Worm (Caenorhabditis elegans) whole organism, L2 larva: ENCODE results near the gene arrd-15.

Experiments
- C34F6.9 ChIP-seq: fragments of 150-350 bp; optimal IDR thresholded peaks from 2 replicates; lab custom pipeline; 2014; ENCODE audit warnings: missing biosample characterization, missing genetic modification characterization
- F13H6.1 ChIP-seq: sonication (generic microtip); optimal IDR thresholded peaks from 2 replicates; lab custom pipeline; 2016; ENCODE audit warnings: missing genetic modification characterization, missing compliant biosample characterization
- R02D3.7 ChIP-seq: fragments of 150-350 bp; optimal IDR thresholded peaks from 2 replicates; lab custom pipeline; 2014; ENCODE audit warnings: missing biosample characterization, missing genetic modification characterization
- Y55F3AM.14 ChIP-seq: fragments of 200-800 bp; sonication (Bioruptor generic); optimal IDR thresholded peaks from 2 replicates; lab custom pipeline; 2018; ENCODE audit warnings: mild to moderate bottlenecking, missing genetic modification characterization, missing compliant biosample characterization
- ZK546.5 ChIP-seq: sonication (generic microtip); optimal IDR thresholded peaks from 2 replicates; lab custom pipeline; 2017; ENCODE audit warnings: missing biosample characterization, missing genetic modification characterization
- alr-1 ChIP-seq: fragments of 150-350 bp; optimal IDR thresholded peaks from 2 replicates; lab custom pipeline; 2014; ENCODE audit warnings: missing biosample characterization, missing genetic modification characterization
- aly-2 ChIP-seq: fragments of 150-350 bp; optimal IDR thresholded peaks from 2 replicates; lab custom pipeline; 2014; ENCODE audit warnings: missing biosample characterization, missing genetic modification characterization
- ama-1 ChIP-seq: fragments of 150-350 bp; optimal IDR thresholded peaks from 2 replicates; lab custom pipeline; 2018; ENCODE audit warnings: inconsistent platforms
- blmp-1 ChIP-seq: sonication (generic microtip); optimal IDR thresholded peaks from 2 replicates; lab custom pipeline; 2017; ENCODE audit warnings: missing genetic modification characterization, mild to moderate bottlenecking, missing compliant biosample characterization, antibody characterized with exemption, moderate library complexity; ENCODE audit not compliant: insufficient read depth
- ceh-16 ChIP-seq: fragments of 150-350 bp; optimal IDR thresholded peaks from 2 replicates; lab custom pipeline; 2014; ENCODE audit warnings: missing biosample characterization, missing genetic modification characterization
- ceh-82 ChIP-seq: fragments of 150-350 bp; optimal IDR thresholded peaks from 2 replicates; lab custom pipeline; 2014; ENCODE audit warnings: missing biosample characterization, missing genetic modification characterization
- crh-2 ChIP-seq: sonication (generic microtip); optimal IDR thresholded peaks from 2 replicates; lab custom pipeline; 2017; ENCODE audit warnings: missing biosample characterization, missing genetic modification characterization
- dmd-4 ChIP-seq: sonication (generic microtip); optimal IDR thresholded peaks from 2 replicates; lab custom pipeline; 2017; ENCODE audit warnings: missing biosample characterization, missing genetic modification characterization
- egl-27 ChIP-seq: sonication (generic microtip); optimal IDR thresholded peaks from 3 replicates; lab custom pipeline; 2017; ENCODE audit warnings: missing biosample characterization, missing genetic modification reagents, missing genetic modification characterization
- elt-1 ChIP-seq: fragments of 150-350 bp; optimal IDR thresholded peaks from 2 replicates; lab custom pipeline; 2014; ENCODE audit warnings: missing biosample characterization, missing genetic modification characterization
- fos-1 ChIP-seq: fragments of 150-350 bp; optimal IDR thresholded peaks from 2 replicates; lab custom pipeline; 2014; ENCODE audit warnings: missing biosample characterization, missing genetic modification characterization
- gmeb-1 ChIP-seq: fragments of 150-350 bp; optimal IDR thresholded peaks from 2 replicates; lab custom pipeline; 2014; ENCODE audit warnings: missing biosample characterization, missing genetic modification characterization
- lin-11 ChIP-seq: fragments of 150-350 bp; sonication (generic microtip); optimal IDR thresholded peaks from 2 replicates; lab custom pipeline; 2014; ENCODE audit warnings: missing biosample characterization, missing genetic modification characterization, inconsistent platforms, mixed read lengths
- lin-13 ChIP-seq: fragments of 150-350 bp; optimal IDR thresholded peaks from 2 replicates; lab custom pipeline; 2014; ENCODE audit warnings: missing biosample characterization, missing genetic modification reagents, missing genetic modification characterization
- lsy-2 ChIP-seq, 2 experiments: fragments of 150-350 bp in 1 of 2; sonication (generic microtip) in 1 of 2; optimal IDR thresholded peaks; 2 replicates each; lab custom pipeline; 2014 to 2017; ENCODE audit warnings: missing biosample characterization in 2 of 2, missing genetic modification characterization in 2 of 2
- mab-5 ChIP-seq: fragments of 150-350 bp; optimal IDR thresholded peaks from 2 replicates; lab custom pipeline; 2014; ENCODE audit warnings: missing biosample characterization, missing genetic modification characterization
- mbf-1 ChIP-seq: sonication (generic microtip); optimal IDR thresholded peaks from 2 replicates; lab custom pipeline; 2017; ENCODE audit warnings: missing biosample characterization, missing genetic modification characterization
- mdl-1 ChIP-seq, 2 experiments: fragments of 150-350 bp in 1 of 2; sonication (generic microtip) in 1 of 2; optimal IDR thresholded peaks; 2 replicates each; lab custom pipeline; 2017; ENCODE audit warnings: missing biosample characterization in 2 of 2, missing genetic modification characterization in 2 of 2
- nhr-10 ChIP-seq: sonication (generic microtip); optimal IDR thresholded peaks from 2 replicates; lab custom pipeline; 2017; ENCODE audit warnings: missing biosample characterization, missing genetic modification characterization
- nhr-11 ChIP-seq: fragments of 150-350 bp; optimal IDR thresholded peaks from 2 replicates; lab custom pipeline; 2014; ENCODE audit warnings: missing biosample characterization, missing genetic modification characterization
- nhr-12 ChIP-seq: fragments of 150-350 bp; optimal IDR thresholded peaks from 2 replicates; lab custom pipeline; 2014; ENCODE audit warnings: missing biosample characterization, missing genetic modification characterization
- nhr-129 ChIP-seq: fragments of 150-350 bp; optimal IDR thresholded peaks from 2 replicates; lab custom pipeline; 2014; ENCODE audit warnings: missing biosample characterization, missing genetic modification characterization
- nhr-21 ChIP-seq: fragments of 150-350 bp; optimal IDR thresholded peaks from 2 replicates; lab custom pipeline; 2014; ENCODE audit warnings: missing biosample characterization, missing genetic modification characterization
- nhr-23 ChIP-seq: fragments of 150-350 bp; optimal IDR thresholded peaks from 2 replicates; lab custom pipeline; 2014; ENCODE audit warnings: missing biosample characterization, missing genetic modification reagents, missing genetic modification characterization
- nhr-25 ChIP-seq: fragments of 150-350 bp; sonication (generic microtip); optimal IDR thresholded peaks from 3 replicates; lab custom pipeline; 2014; ENCODE audit warnings: missing biosample characterization, missing genetic modification characterization
- nhr-77 ChIP-seq: fragments of 150-350 bp; optimal IDR thresholded peaks from 2 replicates; lab custom pipeline; 2014; ENCODE audit warnings: missing biosample characterization, missing genetic modification characterization
- sem-4 ChIP-seq: fragments of 150-350 bp; optimal IDR thresholded peaks from 2 replicates; lab custom pipeline; 2014; ENCODE audit warnings: missing biosample characterization, missing genetic modification reagents, missing genetic modification characterization
- skn-1 ChIP-seq: sonication (generic microtip); optimal IDR thresholded peaks from 2 replicates; lab custom pipeline; 2017; ENCODE audit warnings: missing biosample characterization, missing genetic modification characterization
- sma-3 ChIP-seq: sonication (generic microtip); optimal IDR thresholded peaks from 2 replicates; lab custom pipeline; 2016; ENCODE audit warnings: missing genetic modification reagents, missing genetic modification characterization, missing compliant biosample characterization
- sma-9 ChIP-seq, 2 experiments: fragments of 150-350 bp in 1 of 2; sonication (generic microtip) in 1 of 2; optimal IDR thresholded peaks; 2 replicates each; lab custom pipeline; 2014 to 2016; ENCODE audit warnings: missing genetic modification characterization in 2 of 2, mild to moderate bottlenecking in 1 of 2, missing biosample characterization in 1 of 2, missing compliant biosample characterization in 1 of 2, missing genetic modification reagents in 1 of 2, moderate library complexity in 1 of 2
- snpc-4 ChIP-seq: fragments of 150-350 bp; optimal IDR thresholded peaks from 2 replicates; lab custom pipeline; 2014; ENCODE audit warnings: missing biosample characterization, missing genetic modification characterization
- unc-39 ChIP-seq: fragments of 150-350 bp; optimal IDR thresholded peaks from 2 replicates; lab custom pipeline; 2014; ENCODE audit warnings: missing biosample characterization, missing genetic modification characterization
- unc-55 ChIP-seq: fragments of 150-350 bp; sonication (generic microtip); optimal IDR thresholded peaks from 3 replicates; lab custom pipeline; 2014; ENCODE audit warnings: missing biosample characterization, missing genetic modification reagents, missing genetic modification characterization
- unc-62 ChIP-seq: fragments of 150-350 bp; optimal IDR thresholded peaks from 2 replicates; lab custom pipeline; 2014; ENCODE audit warnings: missing biosample characterization, missing genetic modification reagents, missing genetic modification characterization
- zag-1 ChIP-seq: fragments of 150-350 bp; optimal IDR thresholded peaks from 2 replicates; lab custom pipeline; 2014; ENCODE audit warnings: missing biosample characterization, missing genetic modification characterization
- ztf-1 ChIP-seq: fragments of 200-800 bp; sonication (Bioruptor generic); conservative IDR thresholded peaks from 2 replicates; pipeline ENCODE4 v1.3.6; 2022; ENCODE audit warnings: missing genetic modification characterization, missing compliant biosample characterization
- ztf-4 ChIP-seq: fragments of 150-350 bp; optimal IDR thresholded peaks from 2 replicates; lab custom pipeline; 2014; ENCODE audit warnings: missing biosample characterization, missing genetic modification characterization

Gene arrd-15

ce11 chrIII:8929723-8930122, at the start of gene arrd-15:
TSS of gene arrd-15 (plus strand) at chrIII:8930023.
- TF ChIP-seq nhr-77 (tag; lab: Kevin White, UChicago), result no peak
- TF ChIP-seq aly-2 (tag; lab: Kevin White, UChicago), result no peak
- TF ChIP-seq sem-4 (tag; lab: Kevin White, UChicago), result no peak
- no peak for TF ChIP-seq C34F6.9 (tag; lab: Kevin White, UChicago)
- TF ChIP-seq gmeb-1, result no peak
- no peak for TF ChIP-seq snpc-4 (tag; lab: Kevin White, UChicago)
- no peak for TF ChIP-seq nhr-129 (tag; lab: Kevin White, UChicago)
- TF ChIP-seq Y55F3AM.14 (GFP tag; lab: Kevin White, UChicago), result no peak
- no peak for TF ChIP-seq sma-3 (GFP tag; lab: Kevin White, UChicago)
- no peak for TF ChIP-seq blmp-1 (tag; lab: Kevin White, UChicago)
- TF ChIP-seq nhr-21 (tag; lab: Kevin White, UChicago), result no peak
- no peak for TF ChIP-seq egl-27 (tag; lab: Kevin White, UChicago)
- TF ChIP-seq nhr-10 (tag; lab: Kevin White, UChicago), result no peak
- no peak for TF ChIP-seq alr-1 (tag; lab: Kevin White, UChicago)
- no peak for TF ChIP-seq ztf-4 (tag; lab: Kevin White, UChicago)
- TF ChIP-seq mab-5, result no peak

- TF ChIP-seq ama-1 (lab: Kevin White, UChicago), result no peak
- TF ChIP-seq egl-27 (tag; lab: Kevin White, UChicago), result no peak
- no peak for TF ChIP-seq unc-62
- no peak for TF ChIP-seq elt-1
- TF ChIP-seq ceh-16, result no peak
- TF ChIP-seq sem-4 (tag; lab: Kevin White, UChicago), result no peak
- TF ChIP-seq mdl-1 (tag; optimal IDR thresholded peaks at IDR 0.05; lab: Kevin White, UChicago), result no peak
- no peak for TF ChIP-seq ztf-4 (tag; lab: Kevin White, UChicago)
Measured at ce11 chrIII:8882333-8882732, 47.5 kb upstream of the arrd-15 start.

ce11 chrIII:8885150-8885549, 44.7 kb upstream of the arrd-15 start, which contains the start of gene svop-1:
TSS of gene svop-1 (minus strand) at chrIII:8885488.
- no peak for TF ChIP-seq mbf-1
- TF ChIP-seq ztf-4 (tag; lab: Kevin White, UChicago), result no peak
- no peak for TF ChIP-seq alr-1 (tag; lab: Kevin White, UChicago)
- TF ChIP-seq blmp-1 (tag; lab: Kevin White, UChicago), result no peak
- no peak for TF ChIP-seq F13H6.1 (tag; lab: Kevin White, UChicago)
- no peak for TF ChIP-seq ama-1 (lab: Kevin White, UChicago)
- no peak for TF ChIP-seq ZK546.5 (tag; lab: Kevin White, UChicago)
- TF ChIP-seq fos-1 (tag; lab: Kevin White, UChicago), result no peak
- TF ChIP-seq mab-5, result no peak
- no peak for TF ChIP-seq dmd-4 (tag; lab: Kevin White, UChicago)
- TF ChIP-seq ceh-16, result no peak

- no peak for TF ChIP-seq mab-5
- TF ChIP-seq egl-27 (tag; lab: Kevin White, UChicago), result peak; percentile 35
- no peak for TF ChIP-seq ZK546.5 (tag; lab: Kevin White, UChicago)
- TF ChIP-seq C34F6.9 (tag; lab: Kevin White, UChicago), result peak; percentile 59
- no peak for TF ChIP-seq ceh-16
- no peak for TF ChIP-seq unc-39
- TF ChIP-seq ztf-4 (tag; lab: Kevin White, UChicago), result no peak
- TF ChIP-seq alr-1 (tag; lab: Kevin White, UChicago), result no peak
- no peak for TF ChIP-seq nhr-25 (tag; lab: Kevin White, UChicago)
- no peak for TF ChIP-seq nhr-21 (tag; lab: Kevin White, UChicago)
- no peak for TF ChIP-seq sma-9 (GFP tag; optimal IDR thresholded peaks at IDR 0.05; lab: Kevin White, UChicago)
- no peak for TF ChIP-seq sma-9 (tag; optimal IDR thresholded peaks at IDR 0.05; lab: Kevin White, UChicago)
- peak; percentile 34 for TF ChIP-seq crh-2 (tag; lab: Kevin White, UChicago)
- no peak for TF ChIP-seq ama-1 (lab: Kevin White, UChicago)
- TF ChIP-seq zag-1 (tag; lab: Kevin White, UChicago), result peak; percentile 27
- TF ChIP-seq unc-55, result peak; percentile 64
- no peak for TF ChIP-seq Y55F3AM.14 (GFP tag; lab: Kevin White, UChicago)
- peak; percentile 22 for TF ChIP-seq F13H6.1 (tag; lab: Kevin White, UChicago)
- TF ChIP-seq aly-2 (tag; lab: Kevin White, UChicago), result no peak
- no peak for TF ChIP-seq gmeb-1
- TF ChIP-seq nhr-11 (tag; lab: Kevin White, UChicago), result no peak
- TF ChIP-seq ztf-1 (GFP tag; lab: Robert Waterston, UW), result no peak
- no peak for TF ChIP-seq dmd-4 (tag; lab: Kevin White, UChicago)
- TF ChIP-seq sma-3 (GFP tag; lab: Kevin White, UChicago), result no peak
- TF ChIP-seq skn-1 (tag; lab: Kevin White, UChicago), result no peak
- no peak for TF ChIP-seq fos-1 (tag; lab: Kevin White, UChicago)
- TF ChIP-seq lin-11, result no peak
- TF ChIP-seq lsy-2 (tag; optimal IDR thresholded peaks at IDR 0.05; lab: Kevin White, UChicago), result peak in 1 of 2 experiments; percentile 57
- no peak for TF ChIP-seq nhr-23
- no peak for TF ChIP-seq nhr-10 (tag; lab: Kevin White, UChicago)
- TF ChIP-seq snpc-4 (tag; lab: Kevin White, UChicago), result no peak
- TF ChIP-seq mdl-1 (tag; optimal IDR thresholded peaks at IDR 0.05; lab: Kevin White, UChicago), result no peak
- peak; percentile 43 for TF ChIP-seq nhr-129 (tag; lab: Kevin White, UChicago)
- TF ChIP-seq nhr-12, result no peak
- TF ChIP-seq mbf-1, result no peak
- TF ChIP-seq unc-62, result no peak
- no peak for TF ChIP-seq lin-13 (GFP tag; lab: Kevin White, UChicago)
- TF ChIP-seq ceh-82 (tag; lab: Kevin White, UChicago), result no peak
- no peak for TF ChIP-seq elt-1
- TF ChIP-seq R02D3.7 (tag; lab: Kevin White, UChicago), result no peak
Measured at ce11 chrIII:8886309-8886708, 43.5 kb upstream of the arrd-15 start.
